Worm (Caenorhabditis elegans) whole organism, late embryonic: Measurements from ENCODE around the gene F14H8.5.

Experiments
- Y22D7AL.16 ChIP-seq: sonication (generic microtip); optimal IDR thresholded peaks from 2 replicates; lab custom pipeline; 2016; ENCODE audit warnings: missing genetic modification characterization, missing compliant biosample characterization
- ceh-2 ChIP-seq: sonication (generic microtip); optimal IDR thresholded peaks from 2 replicates; lab custom pipeline; 2016; ENCODE audit warnings: missing genotype, missing genetic modification characterization, missing compliant biosample characterization
- ceh-6 ChIP-seq: fragments of 200-800 bp; sonication (Bioruptor generic); optimal IDR thresholded peaks from 2 replicates; lab custom pipeline; 2018; ENCODE audit warnings: mild to moderate bottlenecking, missing genetic modification characterization, missing compliant biosample characterization
- che-1 ChIP-seq: sonication (generic microtip); optimal IDR thresholded peaks from 2 replicates; lab custom pipeline; 2016; ENCODE audit warnings: mild to moderate bottlenecking, missing genetic modification characterization, missing compliant biosample characterization
- dmd-4 ChIP-seq: sonication (generic microtip); optimal IDR thresholded peaks from 2 replicates; lab custom pipeline; 2016; ENCODE audit warnings: borderline replicate concordance, missing genetic modification characterization, missing compliant biosample characterization
- ets-4 ChIP-seq: sonication (generic microtip); optimal IDR thresholded peaks from 2 replicates; lab custom pipeline; 2016; ENCODE audit warnings: missing genetic modification characterization, missing compliant biosample characterization
- fkh-10 ChIP-seq: fragments of 150-350 bp; optimal IDR thresholded peaks from 2 replicates; lab custom pipeline; 2014; ENCODE audit warnings: missing biosample characterization, missing genetic modification reagents, missing genetic modification characterization
- hlh-6 ChIP-seq: sonication (generic microtip); optimal IDR thresholded peaks from 2 replicates; lab custom pipeline; 2016; ENCODE audit warnings: missing genotype, missing genetic modification characterization, missing compliant biosample characterization
- lin-11 ChIP-seq: fragments of 200-800 bp; sonication (Bioruptor generic); optimal IDR thresholded peaks from 2 replicates; lab custom pipeline; 2018; ENCODE audit warnings: mild to moderate bottlenecking, missing genetic modification characterization, missing compliant biosample characterization
- madf-2 ChIP-seq: sonication (generic microtip); optimal IDR thresholded peaks from 2 replicates; lab custom pipeline; 2017; ENCODE audit warnings: missing genetic modification characterization, missing compliant biosample characterization
- nfya-1 ChIP-seq: sonication (generic microtip); optimal IDR thresholded peaks from 2 replicates; lab custom pipeline; 2017; ENCODE audit warnings: missing genetic modification characterization, mild to moderate bottlenecking, missing compliant biosample characterization, antibody characterized with exemption, moderate library complexity
- ttx-3 ChIP-seq: sonication (generic microtip); optimal IDR thresholded peaks from 2 replicates; lab custom pipeline; 2016; ENCODE audit warnings: missing genetic modification reagents, missing genetic modification characterization, missing compliant biosample characterization
- unc-86 ChIP-seq: sonication (generic microtip); optimal IDR thresholded peaks from 2 replicates; lab custom pipeline; 2016; ENCODE audit warnings: missing genetic modification characterization, missing compliant biosample characterization

- TF ChIP-seq ceh-6 (no peak), unc-86 (tag; lab: Kevin White, UChicago) (no peak), fkh-10 (GFP tag; lab: Kevin White, UChicago) (no peak), nfya-1 (tag; lab: Kevin White, UChicago) (no peak), ets-4 (tag; lab: Kevin White, UChicago) (no peak), madf-2 (tag; lab: Kevin White, UChicago) (no peak), Y22D7AL.16 (tag; lab: Kevin White, UChicago) (no peak), lin-11 (tag; lab: Kevin White, UChicago) (no peak), ceh-2 (tag; lab: Kevin White, UChicago) (no peak), che-1 (tag; lab: Kevin White, UChicago) (no peak), ttx-3 (no peak), dmd-4 (tag; lab: Kevin White, UChicago) (no peak), hlh-6 (tag; lab: Kevin White, UChicago) (no peak)
Measured at ce11 chrV:15055873-15056272, 35.0 kb downstream of the F14H8.5 start, which contains the start of gene C25D7.16.
